Fruit fly (Drosophila melanogaster) whole organism, prepupa: ENCODE results near the gene CG8833.

ENCODE experiments used
- Blimp-1 ChIP-seq: fragments of 200-800 bp; sonication (Bioruptor generic); optimal IDR thresholded peaks from 3 replicates; lab custom pipeline; 2017; ENCODE audit warnings: missing biosample characterization, missing genetic modification characterization, mild to moderate bottlenecking, moderate library complexity, missing genetic modification reagents
- CG1621 ChIP-seq: fragments of 200-800 bp; sonication (Bioruptor generic); optimal IDR thresholded peaks from 3 replicates; lab custom pipeline; 2018; ENCODE audit warnings: missing biosample characterization, mild to moderate bottlenecking, missing genetic modification characterization
- CG6276 ChIP-seq: fragments of 200-800 bp; sonication (Bioruptor generic); optimal IDR thresholded peaks from 2 replicates; lab custom pipeline; 2017; ENCODE audit warnings: missing biosample characterization, mild to moderate bottlenecking, missing genetic modification characterization
- Eip75B ChIP-seq: fragments of 200-800 bp; sonication (Bioruptor generic); optimal IDR thresholded peaks from 3 replicates; lab custom pipeline; 2016; ENCODE audit warnings: missing biosample characterization, missing genetic modification characterization
- Lpt ChIP-seq: fragments of 200-800 bp; sonication (Bioruptor generic); optimal IDR thresholded peaks from 3 replicates; lab custom pipeline; 2016; ENCODE audit warnings: missing biosample characterization, missing genetic modification characterization
- dsx ChIP-seq: fragments of 200-800 bp; optimal IDR thresholded peaks from 3 replicates; lab custom pipeline; 2019; ENCODE audit warnings: missing biosample characterization, mild to moderate bottlenecking, missing genetic modification characterization, moderate library complexity; ENCODE audit not compliant: poor library complexity, severe bottlenecking
- pdm3 ChIP-seq: fragments of 200-800 bp; sonication (Bioruptor generic); optimal IDR thresholded peaks from 3 replicates; lab custom pipeline; 2016; ENCODE audit warnings: missing biosample characterization, missing genetic modification characterization

dm6 chr3L:13920632-13920981 is 8.2 kb downstream of the CG8833 start:
- TF ChIP-seq Blimp-1 (GFP tag; lab: Kevin White, UChicago): no peak
- no peak for TF ChIP-seq dsx (GFP tag; lab: Kevin White, UChicago)
- TF ChIP-seq Eip75B (GFP tag; lab: Kevin White, UChicago): no peak
- no peak for TF ChIP-seq Lpt
- TF ChIP-seq pdm3: no peak
- TF ChIP-seq CG1621 (tag; lab: Kevin White, UChicago): no peak
- TF ChIP-seq CG6276 (GFP tag; lab: Kevin White, UChicago): no peak
